Worm (Caenorhabditis elegans) whole organism, young adult: ENCODE measurements around the gene F54H5.14.

Experiments
- B0019.2 ChIP-seq: fragments of 200-800 bp; sonication (Bioruptor generic); conservative IDR thresholded peaks from 2 replicates; pipeline ENCODE4 v1.3.6; 2022; ENCODE audit warnings: missing genetic modification reagents, missing genetic modification characterization, missing compliant biosample characterization
- B0261.1 ChIP-seq: sonication (generic microtip); optimal IDR thresholded peaks from 2 replicates; lab custom pipeline; 2016; ENCODE audit warnings: mild to moderate bottlenecking, missing genetic modification characterization, moderate library complexity, missing compliant biosample characterization
- B0336.3 ChIP-seq: fragments of 200-800 bp; sonication (Bioruptor generic); IDR thresholded peaks from 2 replicates; pipeline ENCODE4 v1.3.6; 2022; ENCODE audit warnings: missing genetic modification characterization, missing compliant biosample characterization
- F10E7.11 ChIP-seq: sonication (generic microtip); optimal IDR thresholded peaks from 2 replicates; lab custom pipeline; 2017; ENCODE audit warnings: mild to moderate bottlenecking, missing genetic modification characterization, moderate library complexity, missing compliant biosample characterization
- F22D6.2 ChIP-seq: sonication (generic microtip); optimal IDR thresholded peaks from 2 replicates; lab custom pipeline; 2016; ENCODE audit warnings: mild to moderate bottlenecking, missing genetic modification characterization, missing compliant biosample characterization
- F23B12.7 ChIP-seq: sonication (generic microtip); optimal IDR thresholded peaks from 2 replicates; lab custom pipeline; 2017; ENCODE audit warnings: missing genetic modification characterization, mild to moderate bottlenecking, missing compliant biosample characterization, antibody characterized with exemption, moderate library complexity; ENCODE audit not compliant: insufficient read depth
- F33H1.4 ChIP-seq: fragments of 200-800 bp; sonication (Bioruptor generic); IDR thresholded peaks from 2 replicates; pipeline ENCODE4 v1.3.6; 2022; ENCODE audit warnings: missing genetic modification reagents, missing genetic modification characterization, missing compliant biosample characterization
- F37B4.10 ChIP-seq: fragments of 200-800 bp; sonication (Bioruptor generic); IDR thresholded peaks from 2 replicates; pipeline ENCODE4 v1.3.6; 2022; ENCODE audit warnings: missing genetic modification characterization, missing compliant biosample characterization
- F49E8.2 ChIP-seq: sonication (generic microtip); optimal IDR thresholded peaks from 3 replicates; lab custom pipeline; 2017; ENCODE audit warnings: missing genetic modification characterization, mild to moderate bottlenecking, missing compliant biosample characterization, antibody characterized with exemption, moderate library complexity; ENCODE audit not compliant: insufficient read depth
- F52B5.7 ChIP-seq: sonication (generic microtip); optimal IDR thresholded peaks from 2 replicates; lab custom pipeline; 2016; ENCODE audit warnings: mild to moderate bottlenecking, missing genetic modification characterization, missing compliant biosample characterization
- F57A8.1 ChIP-seq: fragments of 200-800 bp; sonication (Bioruptor generic); optimal IDR thresholded peaks from 2 replicates; lab custom pipeline; 2018; ENCODE audit warnings: mild to moderate bottlenecking, missing genetic modification characterization, moderate library complexity, missing compliant biosample characterization
- F57C9.4 ChIP-seq: sonication (generic microtip); optimal IDR thresholded peaks from 2 replicates; lab custom pipeline; 2017; ENCODE audit warnings: mild to moderate bottlenecking, missing genetic modification characterization, missing compliant biosample characterization
- K12H6.12 ChIP-seq: fragments of 200-800 bp; sonication (Bioruptor generic); optimal IDR thresholded peaks from 2 replicates; lab custom pipeline; 2018; ENCODE audit warnings: mild to moderate bottlenecking, missing genetic modification characterization, missing compliant biosample characterization
- T07F8.4 ChIP-seq: sonication (generic microtip); optimal IDR thresholded peaks from 2 replicates; lab custom pipeline; 2016; ENCODE audit warnings: mild to moderate bottlenecking, missing genetic modification characterization, moderate library complexity, missing compliant biosample characterization
- Y56A3A.18 ChIP-seq: fragments of 200-800 bp; sonication (Bioruptor generic); IDR thresholded peaks from 2 replicates; pipeline ENCODE4 v1.3.6; 2022; ENCODE audit warnings: missing genetic modification reagents, missing genetic modification characterization, missing compliant biosample characterization
- Y95B8A.8 ChIP-seq: fragments of 200-800 bp; sonication (Bioruptor generic); IDR thresholded peaks from 2 replicates; pipeline ENCODE4 v1.3.6; 2022; ENCODE audit warnings: missing genetic modification reagents, missing genetic modification characterization, missing compliant biosample characterization
- ama-1 ChIP-seq, 3 experiments: fragments of 150-350 bp in 1 of 3; sonication (generic microtip) in 2 of 3; optimal IDR thresholded peaks; 2 replicates each; lab custom pipeline; 2014 to 2018; ENCODE audit warnings: missing biosample characterization in 2 of 3, missing genetic modification characterization in 2 of 3, missing genetic modification reagents in 2 of 3
- athp-1 ChIP-seq: sonication (generic microtip); optimal IDR thresholded peaks from 2 replicates; lab custom pipeline; 2017; ENCODE audit warnings: mild to moderate bottlenecking, missing genetic modification characterization, missing compliant biosample characterization
- attf-5 ChIP-seq: fragments of 200-800 bp; sonication (Bioruptor generic); optimal IDR thresholded peaks from 2 replicates; lab custom pipeline; 2018; ENCODE audit warnings: mild to moderate bottlenecking, missing genetic modification characterization, missing compliant biosample characterization
- bed-1 ChIP-seq: fragments of 200-800 bp; sonication (Bioruptor generic); IDR thresholded peaks from 2 replicates; pipeline ENCODE4 v1.3.6; 2022; ENCODE audit warnings: missing genetic modification reagents, missing genetic modification characterization, missing compliant biosample characterization
- ccch-3 ChIP-seq: fragments of 200-800 bp; sonication (Bioruptor generic); optimal IDR thresholded peaks from 2 replicates; lab custom pipeline; 2018; ENCODE audit warnings: mild to moderate bottlenecking, missing genetic modification characterization, missing compliant biosample characterization
- cebp-2 ChIP-seq: fragments of 200-800 bp; sonication (Bioruptor generic); IDR thresholded peaks from 2 replicates; pipeline ENCODE4 v1.3.6; 2022; ENCODE audit warnings: missing genetic modification characterization, missing compliant biosample characterization
- ceh-100 ChIP-seq: fragments of 200-800 bp; sonication (Bioruptor generic); IDR thresholded peaks from 2 replicates; pipeline ENCODE4 v1.3.6; 2022; ENCODE audit warnings: missing genetic modification reagents, missing genetic modification characterization, missing compliant biosample characterization
- efl-1 ChIP-seq: fragments of 150-350 bp; optimal IDR thresholded peaks from 2 replicates; lab custom pipeline; 2014; ENCODE audit warnings: missing biosample characterization, missing genetic modification reagents, missing genetic modification characterization
- egrh-3 ChIP-seq: fragments of 200-800 bp; sonication (Bioruptor generic); IDR thresholded peaks from 2 replicates; pipeline ENCODE4 v1.3.6; 2022; ENCODE audit warnings: missing genetic modification reagents, missing genetic modification characterization, missing compliant biosample characterization
- ets-4 ChIP-seq: fragments of 200-800 bp; sonication (Bioruptor generic); optimal IDR thresholded peaks from 2 replicates; lab custom pipeline; 2018; ENCODE audit warnings: mild to moderate bottlenecking, missing genetic modification characterization, missing compliant biosample characterization
- him-1 ChIP-seq: sonication (generic microtip); optimal IDR thresholded peaks from 2 replicates; lab custom pipeline; 2016; ENCODE audit warnings: missing genotype, missing genetic modification reagents, missing genetic modification characterization, missing compliant biosample characterization
- hlh-26 ChIP-seq: fragments of 200-800 bp; sonication (Bioruptor generic); conservative IDR thresholded peaks from 2 replicates; pipeline ENCODE4 v1.3.6; 2022; ENCODE audit warnings: missing genetic modification reagents, missing genetic modification characterization, missing compliant biosample characterization
- lin-40 ChIP-seq: sonication (generic microtip); optimal IDR thresholded peaks from 2 replicates; lab custom pipeline; 2016; ENCODE audit warnings: missing genetic modification characterization, mild to moderate bottlenecking, missing compliant biosample characterization, missing genotype, missing genetic modification reagents
- lir-1 ChIP-seq: fragments of 200-800 bp; sonication (Bioruptor generic); conservative IDR thresholded peaks from 2 replicates; pipeline ENCODE4 v1.3.6; 2022; ENCODE audit warnings: missing genetic modification reagents, missing genetic modification characterization, missing compliant biosample characterization
- lsl-1 ChIP-seq: fragments of 200-800 bp; sonication (Bioruptor generic); optimal IDR thresholded peaks from 2 replicates; lab custom pipeline; 2018; ENCODE audit warnings: mild to moderate bottlenecking, missing genetic modification characterization, moderate library complexity, missing compliant biosample characterization
- madf-10 ChIP-seq: sonication (generic microtip); optimal IDR thresholded peaks from 2 replicates; lab custom pipeline; 2016; ENCODE audit warnings: mild to moderate bottlenecking, missing genetic modification characterization, missing compliant biosample characterization
- mel-28 ChIP-seq: sonication (generic microtip); optimal IDR thresholded peaks from 2 replicates; lab custom pipeline; 2016; ENCODE audit warnings: borderline replicate concordance, mild to moderate bottlenecking, missing genetic modification characterization, missing compliant biosample characterization
- mxl-1 ChIP-seq: sonication (generic microtip); optimal IDR thresholded peaks from 2 replicates; lab custom pipeline; 2016; ENCODE audit warnings: missing genetic modification characterization, missing compliant biosample characterization
- nhr-90 ChIP-seq: sonication (generic microtip); optimal IDR thresholded peaks from 2 replicates; lab custom pipeline; 2016; ENCODE audit warnings: missing genotype, mild to moderate bottlenecking, missing genetic modification characterization, missing compliant biosample characterization
- rec-8 ChIP-seq, 2 experiments: sonication (generic microtip); optimal IDR thresholded peaks; 2 replicates each; lab custom pipeline; 2016; ENCODE audit warnings: mild to moderate bottlenecking in 2 of 2, missing genetic modification characterization in 2 of 2, missing genetic modification reagents in 2 of 2, missing genotype in 2 of 2, missing biosample characterization in 1 of 2, missing compliant biosample characterization in 1 of 2, moderate library complexity in 1 of 2
- snpc-3.4 ChIP-seq: sonication (generic microtip); optimal IDR thresholded peaks from 2 replicates; lab custom pipeline; 2017; ENCODE audit warnings: missing genetic modification characterization, mild to moderate bottlenecking, missing compliant biosample characterization, antibody characterized with exemption, moderate library complexity, missing genotype, missing genetic modification reagents
- somi-1 ChIP-seq: fragments of 200-800 bp; sonication (Bioruptor generic); optimal IDR thresholded peaks from 2 replicates; lab custom pipeline; 2018; ENCODE audit warnings: mild to moderate bottlenecking, missing genetic modification characterization, missing compliant biosample characterization
- tlf-1 ChIP-seq: fragments of 200-800 bp; sonication (Bioruptor generic); optimal IDR thresholded peaks from 2 replicates; lab custom pipeline; 2018; ENCODE audit warnings: mild to moderate bottlenecking, missing genetic modification characterization, missing compliant biosample characterization
- unc-130 ChIP-seq: sonication (generic microtip); optimal IDR thresholded peaks from 2 replicates; lab custom pipeline; 2016; ENCODE audit warnings: missing genetic modification reagents, missing genetic modification characterization, missing compliant biosample characterization
- unc-62 ChIP-seq: fragments of 150-350 bp; optimal IDR thresholded peaks from 2 replicates; lab custom pipeline; 2014; ENCODE audit warnings: missing biosample characterization, missing genetic modification reagents, missing genetic modification characterization
- xnd-1 ChIP-seq: sonication (generic microtip); optimal IDR thresholded peaks from 2 replicates; lab custom pipeline; 2016; ENCODE audit warnings: missing genotype, missing genetic modification reagents, missing genetic modification characterization, missing compliant biosample characterization
- zfh-2 ChIP-seq: fragments of 200-800 bp; sonication (Bioruptor generic); conservative IDR thresholded peaks from 2 replicates; pipeline ENCODE4 v1.3.6; 2022; ENCODE audit warnings: missing genetic modification reagents, missing genetic modification characterization, missing compliant biosample characterization
- ztf-18 ChIP-seq: sonication (generic microtip); optimal IDR thresholded peaks from 2 replicates; lab custom pipeline; 2016; ENCODE audit warnings: missing genotype, mild to moderate bottlenecking, missing genetic modification characterization, missing compliant biosample characterization
- ztf-25 ChIP-seq: fragments of 200-800 bp; sonication (Bioruptor generic); IDR thresholded peaks from 2 replicates; pipeline ENCODE4 v1.3.6; 2022; ENCODE audit warnings: missing genetic modification reagents, missing genetic modification characterization, missing compliant biosample characterization
- ztf-3 ChIP-seq: fragments of 200-800 bp; sonication (Bioruptor generic); optimal IDR thresholded peaks from 2 replicates; lab custom pipeline; 2018; ENCODE audit warnings: mild to moderate bottlenecking, missing genetic modification characterization, missing compliant biosample characterization

Gene F54H5.14

DNA sequence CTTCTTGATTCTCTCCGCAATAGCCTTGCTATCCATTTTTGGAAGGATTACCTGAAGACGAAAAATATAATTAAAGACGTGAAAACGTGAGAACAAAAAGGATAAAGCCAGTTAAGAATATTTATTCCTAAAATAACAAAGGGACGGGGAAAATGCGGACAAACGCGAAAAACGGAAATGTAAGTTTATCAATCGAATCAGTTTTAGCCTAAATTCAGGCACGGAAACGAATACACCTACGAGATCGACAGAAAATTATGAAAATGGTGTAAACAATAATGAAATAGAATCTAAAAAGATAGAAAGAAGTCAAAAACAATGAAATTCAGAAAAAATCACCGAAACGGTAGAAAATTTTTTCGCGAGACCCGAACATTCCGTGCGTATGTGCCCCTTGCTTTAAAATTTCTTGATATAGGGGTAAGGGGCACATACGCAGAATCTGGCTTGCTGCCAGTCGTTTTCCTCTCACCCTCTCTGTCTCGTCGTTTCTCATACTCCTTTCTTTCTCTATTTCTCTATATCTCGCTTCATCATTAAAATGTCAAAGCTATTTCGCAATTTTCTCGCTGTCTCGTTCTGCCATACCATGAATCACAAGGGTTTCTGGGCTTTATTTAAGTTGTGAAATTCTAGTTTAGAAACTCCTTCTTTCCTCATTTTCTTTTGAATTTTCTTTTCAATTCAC, 36.5 kb downstream of the F54H5.14 start, which contains the start of gene icd-1 (continued):
- TF ChIP-seq cebp-2 = 0 out of 2 replicates have a peak, but pooled peaks have one; percentile 55
- TF ChIP-seq B0336.3 (GFP tag; lab: Robert Waterston, UW) = peak; percentile 89
- TF ChIP-seq K12H6.12 (tag; lab: Kevin White, UChicago) = peak; percentile 91
- TF ChIP-seq madf-10 = peak; percentile 79
- TF ChIP-seq ets-4 (GFP tag; lab: Kevin White, UChicago) = no peak
- TF ChIP-seq unc-62 (GFP tag; lab: Kevin White, UChicago) = peak; percentile 95
- peak; percentile 88 for TF ChIP-seq unc-130 (GFP tag; lab: Kevin White, UChicago)
- TF ChIP-seq him-1 (tag; lab: Kevin White, UChicago) = peak; percentile 63
- TF ChIP-seq zfh-2 (GFP tag; lab: Robert Waterston, UW) = peak; percentile 84
- TF ChIP-seq B0261.1 (tag; lab: Kevin White, UChicago) = peak; percentile 20
- TF ChIP-seq hlh-26 (GFP tag; lab: Robert Waterston, UW) = no peak
- peak; percentile 81 for TF ChIP-seq F33H1.4 (GFP tag; lab: Robert Waterston, UW)
- TF ChIP-seq lin-40 (tag; lab: Kevin White, UChicago) = peak; percentile 95
- no peak for TF ChIP-seq bed-1 (GFP tag; lab: Robert Waterston, UW)
- TF ChIP-seq F23B12.7 (tag; lab: Kevin White, UChicago) = peak; percentile 96
- no peak for TF ChIP-seq F57A8.1 (GFP tag; lab: Kevin White, UChicago)
- peak; percentile 96 for TF ChIP-seq snpc-3.4 (tag; lab: Kevin White, UChicago)
- TF ChIP-seq lir-1 (GFP tag; lab: Robert Waterston, UW) = peak; percentile 85
- TF ChIP-seq T07F8.4 (tag; lab: Kevin White, UChicago) = no peak
- peak; percentile 94 for TF ChIP-seq tlf-1
- TF ChIP-seq mel-28 (tag; lab: Kevin White, UChicago) = no peak
- TF ChIP-seq F22D6.2 (tag; lab: Kevin White, UChicago) = peak; percentile 48
- TF ChIP-seq F37B4.10 (GFP tag; lab: Robert Waterston, UW) = no peak
- peak; percentile 16 for TF ChIP-seq F10E7.11 (tag; lab: Kevin White, UChicago)
- TF ChIP-seq egrh-3 (GFP tag; lab: Robert Waterston, UW) = 0 out of 2 replicates have a peak, but pooled peaks have one; percentile 45
- no peak for TF ChIP-seq mxl-1
- peak; percentile 91 for TF ChIP-seq athp-1 (tag; lab: Kevin White, UChicago)
- TF ChIP-seq lsl-1 (GFP tag; lab: Kevin White, UChicago) = peak; percentile 81
- no peak for TF ChIP-seq ztf-25 (GFP tag; lab: Robert Waterston, UW)
- peak; percentile 83 for TF ChIP-seq Y95B8A.8 (GFP tag; lab: Robert Waterston, UW)
- TF ChIP-seq ztf-18 (tag; lab: Kevin White, UChicago) = peak; percentile 70
- TF ChIP-seq ama-1 (optimal IDR thresholded peaks at IDR 0.05; lab: Kevin White, UChicago) = no peak
- peak in 1 of 2 experiments; percentile 12 for TF ChIP-seq ama-1 (GFP tag; optimal IDR thresholded peaks at IDR 0.05; lab: Kevin White, UChicago)
- no peak for TF ChIP-seq ccch-3 (GFP tag; lab: Kevin White, UChicago)
- peak; percentile 86 for TF ChIP-seq ceh-100 (GFP tag; lab: Robert Waterston, UW)
- peak; percentile 97 for TF ChIP-seq attf-5 (GFP tag; lab: Kevin White, UChicago)
- peak; percentile 64 for TF ChIP-seq xnd-1
- TF ChIP-seq Y56A3A.18 = 0 out of 2 replicates have a peak, but pooled peaks have one; percentile 19
- peak in 1 of 2 experiments; percentile 65 for TF ChIP-seq rec-8 (tag; optimal IDR thresholded peaks at IDR 0.05; lab: Kevin White, UChicago)
- peak; percentile 74; the same call in 1 of the 2 replicates for TF ChIP-seq B0019.2 (GFP tag; lab: Robert Waterston, UW)
- TF ChIP-seq ztf-3 (GFP tag; lab: Kevin White, UChicago) = peak; percentile 30
- no peak for TF ChIP-seq F57C9.4 (tag; lab: Kevin White, UChicago)
- TF ChIP-seq nhr-90 (tag; lab: Kevin White, UChicago) = peak; percentile 20
- TF ChIP-seq F49E8.2 (tag; lab: Kevin White, UChicago) = peak; percentile 96
- no peak for TF ChIP-seq F52B5.7 (tag; lab: Kevin White, UChicago)
- peak; percentile 90 for TF ChIP-seq somi-1 (GFP tag; lab: Kevin White, UChicago)
- peak; percentile 64 for TF ChIP-seq efl-1 (GFP tag; lab: Kevin White, UChicago)
